Fruit fly (Drosophila melanogaster) whole organism, wandering third instar larva: ENCODE measurements around the gene Octalpha2R.

Experiments
- Dfd ChIP-seq: fragments of >200 bp; optimal IDR thresholded peaks from 2 replicates; lab custom pipeline; 2017; ENCODE audit warnings: missing biosample characterization, missing genetic modification characterization
- HLH106 ChIP-seq: fragments of 200-800 bp; optimal IDR thresholded peaks from 3 replicates; lab custom pipeline; 2019; ENCODE audit warnings: missing biosample characterization, mild to moderate bottlenecking, missing genetic modification characterization, moderate library complexity
- br ChIP-seq: fragments of 200-800 bp; sonication (Bioruptor generic); optimal IDR thresholded peaks from 2 replicates; lab custom pipeline; 2016; ENCODE audit warnings: missing biosample characterization, missing genetic modification characterization
- dmrt93B ChIP-seq: fragments of 200-800 bp; sonication (Bioruptor generic); optimal IDR thresholded peaks from 2 replicates; lab custom pipeline; 2018; ENCODE audit warnings: missing biosample characterization, mild to moderate bottlenecking, missing genetic modification characterization
- pan ChIP-seq: fragments of >200 bp; optimal IDR thresholded peaks from 2 replicates; lab custom pipeline; 2017

DNA sequence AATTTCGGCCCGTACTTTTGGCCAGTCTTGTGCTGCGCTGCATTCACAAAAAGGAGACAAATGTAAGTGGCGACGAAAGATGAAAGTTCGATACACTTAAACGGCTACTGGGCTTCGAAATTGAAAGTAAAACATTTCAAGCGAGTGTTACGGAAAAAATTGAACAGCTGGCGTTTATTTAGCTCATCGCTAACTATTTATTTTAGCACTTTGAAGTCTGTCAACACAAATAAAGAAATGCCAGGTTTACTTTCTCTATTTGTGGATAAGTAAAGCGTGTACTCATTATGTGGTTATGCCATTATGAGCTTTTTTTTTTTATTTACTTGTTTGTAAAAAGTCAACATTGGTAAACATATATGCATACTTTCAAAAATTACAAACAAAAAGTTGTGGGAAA lies 63.3 kb downstream of the Octalpha2R start:
- no peak for TF ChIP-seq br (GFP tag; lab: Kevin White, UChicago)
- no peak for TF ChIP-seq Dfd (GFP tag; lab: Kevin White, UChicago)
- TF ChIP-seq HLH106 (tag; lab: Kevin White, UChicago), result no peak
- no peak for TF ChIP-seq pan (lab: Kevin White, UChicago)
- TF ChIP-seq dmrt93B (GFP tag; lab: Kevin White, UChicago), result no peak
